Fruit fly (Drosophila melanogaster): ENCODE results near the gene Wdr82.
A peak's percentile ranks its signal among the peaks of the same experiment; 100 is the strongest.

Gene Wdr82

DNA sequence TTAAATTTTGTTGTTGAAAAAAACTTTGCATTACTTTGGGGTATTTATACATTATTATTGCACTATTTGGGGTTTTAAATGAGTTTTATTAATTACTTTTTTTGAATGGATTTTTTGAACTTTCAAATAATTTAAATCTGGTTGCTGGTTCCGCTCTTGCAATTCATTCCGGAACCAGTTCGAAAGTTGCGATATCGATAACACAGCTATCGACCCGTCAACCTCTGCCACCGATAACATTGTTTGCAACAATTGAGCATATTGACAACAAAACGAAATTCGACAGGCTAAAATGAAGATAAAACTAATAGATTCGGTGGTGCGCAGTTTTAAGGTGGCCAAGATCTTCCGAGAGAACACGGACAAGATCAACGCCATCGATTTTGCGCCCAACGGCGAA lies at the start of gene Wdr82 (continued):
- TF ChIP-seq chm (GFP tag; IDR thresholded peaks at IDR 0.05): no peak
- no peak for TF ChIP-seq CG3995 (GFP tag; optimal IDR thresholded peaks at IDR 0.05)
- TF ChIP-seq CG7372 (GFP tag; IDR thresholded peaks at IDR 0.05): no peak
- no peak for TF ChIP-seq bowl (GFP tag; IDR thresholded peaks at IDR 0.05)
- TF ChIP-seq CG32532 (GFP tag; IDR thresholded peaks at IDR 0.05): no peak
- TF ChIP-seq CG8359 (GFP tag; optimal IDR thresholded peaks at IDR 0.05; ENCODE audit: borderline replicate concordance): no peak
- TF ChIP-seq CG32772 (GFP tag; IDR thresholded peaks at IDR 0.05): no peak
- no peak for TF ChIP-seq lmd (GFP tag; IDR thresholded peaks at IDR 0.05)
- no peak for TF ChIP-seq NfI (GFP tag; optimal IDR thresholded peaks at IDR 0.05)
- TF ChIP-seq aop (GFP tag; IDR thresholded peaks at IDR 0.05): no peak
- no peak for TF ChIP-seq gt (GFP tag; IDR thresholded peaks at IDR 0.05)
- no peak for TF ChIP-seq sim (GFP tag; IDR thresholded peaks at IDR 0.05)
- TF ChIP-seq chn (GFP tag; optimal IDR thresholded peaks at IDR 0.05): no peak
- TF ChIP-seq gem (tag; optimal IDR thresholded peaks at IDR 0.05): no peak
- peak; percentile 76; the same call in 1 of the 2 replicates for TF ChIP-seq nerfin-2 (GFP tag; IDR thresholded peaks at IDR 0.05; ENCODE audit: partially characterized antibody)
- peak; percentile 22 for TF ChIP-seq CG10267 (tag; optimal IDR thresholded peaks at IDR 0.05)
- no peak for TF ChIP-seq dm (GFP tag; optimal IDR thresholded peaks at IDR 0.05)
- TF ChIP-seq Awh (GFP tag; IDR thresholded peaks at IDR 0.05): no peak
- TF ChIP-seq CG13894 (tag; optimal IDR thresholded peaks at IDR 0.05): no peak
- no peak for TF ChIP-seq gcm (GFP tag; optimal IDR thresholded peaks at IDR 0.05)
- no peak for TF ChIP-seq Deaf1 (tag; optimal IDR thresholded peaks at IDR 0.05)
- TF ChIP-seq CG16813 (GFP tag; IDR thresholded peaks at IDR 0.05; ENCODE audit: partially characterized antibody): peak; percentile 69
- TF ChIP-seq stwl (tag; optimal IDR thresholded peaks at IDR 0.05): peak; percentile 86
- no peak for TF ChIP-seq Neu2 (GFP tag; optimal IDR thresholded peaks at IDR 0.05; ENCODE audit: borderline replicate concordance)
- no peak for TF ChIP-seq HmgZ (tag; optimal IDR thresholded peaks at IDR 0.05)
- TF ChIP-seq Bdp1 (GFP tag; optimal IDR thresholded peaks at IDR 0.05): no peak
- no peak for TF ChIP-seq bigmax (GFP tag; optimal IDR thresholded peaks at IDR 0.05)
- no peak for TF ChIP-seq mirr (GFP tag; optimal IDR thresholded peaks at IDR 0.05)
- TF ChIP-seq Dfd (GFP tag; optimal IDR thresholded peaks at IDR 0.05): no peak
- no peak for TF ChIP-seq CG11695 (GFP tag; IDR thresholded peaks at IDR 0.05)
- TF ChIP-seq CG17359 (tag; optimal IDR thresholded peaks at IDR 0.05): no peak
- no peak for TF ChIP-seq CG8765 (GFP tag; IDR thresholded peaks at IDR 0.05)
- TF ChIP-seq ken (GFP tag; IDR thresholded peaks at IDR 0.05): no peak
- no peak for TF ChIP-seq CG1792 (GFP tag; optimal IDR thresholded peaks at IDR 0.05)
- peak; percentile 61 for TF ChIP-seq CG2116 (GFP tag; optimal IDR thresholded peaks at IDR 0.05)
- no peak for TF ChIP-seq CG13775 (GFP tag; optimal IDR thresholded peaks at IDR 0.05)
- TF ChIP-seq trem (tag; optimal IDR thresholded peaks at IDR 0.05): peak; percentile 42
- no peak for TF ChIP-seq Nf-YB (GFP tag; optimal IDR thresholded peaks at IDR 0.05)
- no peak for TF ChIP-seq emc (GFP tag; optimal IDR thresholded peaks at IDR 0.05)
- TF ChIP-seq CG4617 (GFP tag; optimal IDR thresholded peaks at IDR 0.05; ENCODE audit: borderline replicate concordance): peak; percentile 6
- no peak for TF ChIP-seq Mes4 (GFP tag; optimal IDR thresholded peaks at IDR 0.05)
- TF ChIP-seq CG13123 (GFP tag; optimal IDR thresholded peaks at IDR 0.05): no peak
- no peak for TF ChIP-seq ase (GFP tag; IDR thresholded peaks at IDR 0.05)
- no peak for TF ChIP-seq Sry-β (GFP tag; optimal IDR thresholded peaks at IDR 0.05)
- TF ChIP-seq CG3726 (GFP tag; IDR thresholded peaks at IDR 0.05): no peak
- TF ChIP-seq Atf6 (GFP tag; IDR thresholded peaks at IDR 0.05): no peak
- no peak for TF ChIP-seq CG18764 (GFP tag; optimal IDR thresholded peaks at IDR 0.05)
- TF ChIP-seq CG30020 (tag; optimal IDR thresholded peaks at IDR 0.05): no peak
- no peak for TF ChIP-seq wek (GFP tag; optimal IDR thresholded peaks at IDR 0.05)
- TF ChIP-seq HLH3B (GFP tag; IDR thresholded peaks at IDR 0.05): no peak
- TF ChIP-seq da (GFP tag; optimal IDR thresholded peaks at IDR 0.05): no peak
- TF ChIP-seq CG11247 (GFP tag; IDR thresholded peaks at IDR 0.05): no peak
- TF ChIP-seq tin (GFP tag; optimal IDR thresholded peaks at IDR 0.05): no peak

All from whole organism, embryonic.